Fruit fly (Drosophila melanogaster): ENCODE results near the gene CG4957.

Gene CG4957

DNA sequence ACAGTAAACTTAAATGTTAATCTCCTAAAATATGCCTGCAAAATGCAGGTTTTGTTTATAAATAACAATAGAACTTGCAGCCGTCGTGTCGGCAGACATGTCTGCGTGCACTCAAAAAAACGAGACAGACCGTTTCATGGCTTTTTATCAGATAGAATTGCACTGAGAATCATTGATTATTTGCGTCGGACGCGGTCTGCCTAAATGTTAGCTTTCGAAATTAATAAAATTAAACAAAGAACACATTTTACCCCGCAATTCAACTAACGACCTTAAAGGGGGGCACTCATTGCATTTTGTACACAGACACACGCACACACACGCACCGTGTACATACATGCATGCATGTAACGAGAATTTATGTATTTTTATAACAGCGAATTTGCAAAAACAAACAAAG, 8.2 kb downstream of the CG4957 start:
- TF ChIP-seq Sox102F (GFP tag; optimal IDR thresholded peaks at IDR 0.05) = no peak
- peak; percentile 29 for TF ChIP-seq CG34406 (GFP tag; optimal IDR thresholded peaks at IDR 0.05)
- no peak; the same call in 2 of the 3 replicates for TF ChIP-seq eg (GFP tag; IDR thresholded peaks at IDR 0.05)
- peak; percentile 66 for TF ChIP-seq Eip75B (GFP tag; optimal IDR thresholded peaks at IDR 0.05)
- peak; percentile 84 for TF ChIP-seq Eip78C (GFP tag)
- TF ChIP-seq Ets21C (GFP tag; optimal IDR thresholded peaks at IDR 0.05) = peak; percentile 21
- no peak for TF ChIP-seq pdm3 (GFP tag; optimal IDR thresholded peaks at IDR 0.05)
- no peak for TF ChIP-seq net (GFP tag; optimal IDR thresholded peaks at IDR 0.05)
- no peak for TF ChIP-seq Hr39 (GFP tag; optimal IDR thresholded peaks at IDR 0.05)
- TF ChIP-seq CG6854 (GFP tag; optimal IDR thresholded peaks at IDR 0.05) = no peak
- TF ChIP-seq topi (GFP tag; optimal IDR thresholded peaks at IDR 0.05) = peak; percentile 43
- peak; percentile 8 for TF ChIP-seq CG10669 (GFP tag; optimal IDR thresholded peaks at IDR 0.05)
- TF ChIP-seq esn (GFP tag; optimal IDR thresholded peaks at IDR 0.05) = peak; percentile 74
- peak; percentile 51 for TF ChIP-seq vri (GFP tag; optimal IDR thresholded peaks at IDR 0.05)
- no peak for TF ChIP-seq CG16779 (tag; optimal IDR thresholded peaks at IDR 0.05)
- TF ChIP-seq Sox15 (GFP tag; optimal IDR thresholded peaks at IDR 0.05) = no peak
- no peak for TF ChIP-seq CG10631 (GFP tag; optimal IDR thresholded peaks at IDR 0.05)
- peak; percentile 31 for TF ChIP-seq acj6 (GFP tag; optimal IDR thresholded peaks at IDR 0.05)
- no peak for TF ChIP-seq CG3919 (GFP tag; optimal IDR thresholded peaks at IDR 0.05)
- peak; percentile 63 for TF ChIP-seq OdsH (GFP tag; optimal IDR thresholded peaks at IDR 0.05)
- TF ChIP-seq fd59A (GFP tag; optimal IDR thresholded peaks at IDR 0.05) = peak; percentile 6
- peak; percentile 22 for TF ChIP-seq CG8632 (GFP tag; optimal IDR thresholded peaks at IDR 0.05)
- peak; percentile 37 for TF ChIP-seq dac (GFP tag; optimal IDR thresholded peaks at IDR 0.05)
- no peak for TF ChIP-seq Lpt (GFP tag; optimal IDR thresholded peaks at IDR 0.05)
- TF ChIP-seq CG11762 (GFP tag; optimal IDR thresholded peaks at IDR 0.05; ENCODE audit: insufficient read depth) = no peak
- no peak for TF ChIP-seq CG6276 (GFP tag; optimal IDR thresholded peaks at IDR 0.05)
- TF ChIP-seq Hr4 (GFP tag; optimal IDR thresholded peaks at IDR 0.05) = peak; percentile 42
- TF ChIP-seq Ets96B (tag; optimal IDR thresholded peaks at IDR 0.05) = no peak
- peak; percentile 3 for TF ChIP-seq CG11902 (GFP tag; optimal IDR thresholded peaks at IDR 0.05)
- no peak for TF ChIP-seq Blimp-1 (GFP tag; optimal IDR thresholded peaks at IDR 0.05)
- peak; percentile 59 for TF ChIP-seq lz (GFP tag; optimal IDR thresholded peaks at IDR 0.05)
- TF ChIP-seq Sox14 (GFP tag; optimal IDR thresholded peaks at IDR 0.05) = peak; percentile 85
- peak; percentile 58 for TF ChIP-seq achi (GFP tag; optimal IDR thresholded peaks at IDR 0.05)
- no peak for TF ChIP-seq CG3032 (tag; optimal IDR thresholded peaks at IDR 0.05)
- TF ChIP-seq fkh (GFP tag; optimal IDR thresholded peaks at IDR 0.05) = no peak
- no peak for TF ChIP-seq dsx (GFP tag; optimal IDR thresholded peaks at IDR 0.05; ENCODE audit: poor library complexity, severe bottlenecking)
- TF ChIP-seq CG6792 (GFP tag; optimal IDR thresholded peaks at IDR 0.05) = peak; percentile 27
- no peak for TF ChIP-seq CG6808 (GFP tag; optimal IDR thresholded peaks at IDR 0.05)
- no peak for TF ChIP-seq Met (GFP tag; optimal IDR thresholded peaks at IDR 0.05)
- TF ChIP-seq cyc (GFP tag; optimal IDR thresholded peaks at IDR 0.05) = peak; percentile 56
- TF ChIP-seq Hr38 (GFP tag; optimal IDR thresholded peaks at IDR 0.05) = peak; percentile 10
- TF ChIP-seq CG31627 (GFP tag; optimal IDR thresholded peaks at IDR 0.05) = peak; percentile 72

DNA sequence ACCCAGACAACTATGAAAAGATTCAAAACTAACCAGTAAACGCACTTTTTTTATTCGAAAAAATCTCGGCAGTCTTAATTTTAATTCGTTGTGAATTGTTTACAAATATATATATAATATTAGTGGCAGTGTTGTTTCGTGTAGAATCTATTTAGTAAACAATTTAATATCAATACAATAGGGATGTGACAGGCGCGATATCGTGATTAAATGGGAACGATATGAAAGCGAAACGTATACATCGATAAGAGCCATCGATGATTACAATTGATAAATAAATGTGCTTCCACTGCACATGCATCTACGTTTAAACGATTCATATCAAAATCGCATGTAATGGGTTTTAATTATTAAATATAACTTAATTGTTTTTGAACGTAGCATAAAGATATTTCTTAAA, 8.7 kb downstream of the CG4957 start:
- TF ChIP-seq fkh (GFP tag; optimal IDR thresholded peaks at IDR 0.05) (peak; percentile 84), cyc (GFP tag; optimal IDR thresholded peaks at IDR 0.05) (no peak)

Measured in whole organism, prepupa.